Worm (Caenorhabditis elegans) whole organism, L4 larva: ENCODE data around the gene rab-19.
"Not testable (repeated sequence)": the region's sequence is repeated elsewhere in the genome, so short reads cannot be mapped to it uniquely, and the experiment has no call there.

ENCODE experiments used
- D1046.2 ChIP-seq: fragments of 200-800 bp; sonication (Bioruptor generic); IDR thresholded peaks from 2 replicates; pipeline ENCODE4 v1.3.6; 2022; ENCODE audit warnings: missing genetic modification characterization, missing compliant biosample characterization
- F26F4.8 ChIP-seq: fragments of 200-800 bp; sonication (Bioruptor generic); conservative IDR thresholded peaks from 2 replicates; pipeline ENCODE4 v1.3.6; 2022; ENCODE audit warnings: missing genetic modification characterization, missing compliant biosample characterization
- F44E2.7 ChIP-seq: fragments of 200-800 bp; sonication (Bioruptor generic); IDR thresholded peaks from 2 replicates; pipeline ENCODE4 v2.1.2; 2022; ENCODE audit warnings: missing genetic modification characterization, missing compliant biosample characterization
- R02D3.7 ChIP-seq: fragments of 150-350 bp; sonication (generic microtip); optimal IDR thresholded peaks from 3 replicates; lab custom pipeline; 2014; ENCODE audit warnings: missing biosample characterization, missing genetic modification characterization
- T26A8.4 ChIP-seq: fragments of 200-800 bp; sonication (Bioruptor generic); IDR thresholded peaks from 2 replicates; pipeline ENCODE4 v1.3.6; 2022; ENCODE audit warnings: missing genetic modification characterization, missing compliant biosample characterization
- Y48G9A.11 ChIP-seq: fragments of 200-800 bp; sonication (Bioruptor generic); IDR thresholded peaks from 2 replicates; pipeline ENCODE4 v1.3.6; 2022; ENCODE audit warnings: missing genetic modification reagents, missing genetic modification characterization, missing compliant biosample characterization
- aha-1 ChIP-seq: fragments of 150-350 bp; peaks from one replicate; lab custom pipeline; 2014; ENCODE audit warnings: missing biosample characterization, missing genetic modification characterization
- arid-1 ChIP-seq: fragments of 200-800 bp; sonication (Bioruptor generic); conservative IDR thresholded peaks from 2 replicates; pipeline ENCODE4 v1.3.6; 2022; ENCODE audit warnings: missing genetic modification reagents, missing genetic modification characterization, missing compliant biosample characterization
- ces-1 ChIP-seq: fragments of 150-350 bp; sonication (generic microtip); optimal IDR thresholded peaks from 4 replicates; lab custom pipeline; 2014; ENCODE audit warnings: missing biosample characterization, missing genetic modification reagents, missing genetic modification characterization
- dmd-6 ChIP-seq: fragments of 200-800 bp; sonication (Bioruptor generic); IDR thresholded peaks from 2 replicates; pipeline ENCODE4 v1.3.6; 2022; ENCODE audit warnings: missing genetic modification reagents, missing genetic modification characterization, missing compliant biosample characterization
- egl-43 ChIP-seq: fragments of 200-800 bp; sonication (Bioruptor generic); IDR thresholded peaks from 2 replicates; pipeline ENCODE4 v1.3.6; 2022; ENCODE audit warnings: missing genetic modification reagents, missing genetic modification characterization, missing compliant biosample characterization
- hif-1 ChIP-seq, 2 experiments: sonication (generic microtip); optimal IDR thresholded peaks; 2 replicates each; lab custom pipeline; 2016 to 2017; ENCODE audit warnings: missing compliant biosample characterization in 2 of 2, missing genetic modification characterization in 2 of 2, missing genetic modification reagents in 2 of 2, missing genotype in 2 of 2, mild to moderate bottlenecking in 1 of 2
- hmg-1.1 ChIP-seq: fragments of 200-800 bp; sonication (Bioruptor generic); IDR thresholded peaks from 2 replicates; pipeline ENCODE4 v1.3.6; 2022; ENCODE audit warnings: missing genetic modification reagents, missing genetic modification characterization, missing compliant biosample characterization
- lim-7 ChIP-seq: fragments of 200-800 bp; sonication (Bioruptor generic); IDR thresholded peaks from 2 replicates; pipeline ENCODE4 v1.3.6; 2022; ENCODE audit warnings: missing genetic modification characterization, missing compliant biosample characterization
- lin-1 ChIP-seq: fragments of 200-800 bp; sonication (Bioruptor generic); IDR thresholded peaks from 2 replicates; pipeline ENCODE4 v1.3.6; 2022; ENCODE audit warnings: missing genetic modification reagents, missing genetic modification characterization, missing compliant biosample characterization
- lin-15B ChIP-seq: fragments of 150-350 bp; sonication (generic microtip); optimal IDR thresholded peaks from 3 replicates; lab custom pipeline; 2014; ENCODE audit warnings: missing biosample characterization, missing genetic modification characterization
- lin-38 ChIP-seq: fragments of 200-800 bp; sonication (Bioruptor generic); IDR thresholded peaks from 2 replicates; pipeline ENCODE4 v1.3.6; 2022; ENCODE audit warnings: missing genetic modification reagents, missing genetic modification characterization, missing compliant biosample characterization
- lsy-2 ChIP-seq, 2 experiments: fragments of 150-350 bp in 1 of 2; sonication (generic microtip) in 1 of 2; optimal IDR thresholded peaks; 2 replicates each; lab custom pipeline; 2014 to 2017; ENCODE audit warnings: missing biosample characterization in 2 of 2, missing genetic modification characterization in 2 of 2
- madf-9 ChIP-seq: fragments of 200-800 bp; sonication (Bioruptor generic); conservative IDR thresholded peaks from 2 replicates; pipeline ENCODE4 v1.3.6; 2022; ENCODE audit warnings: missing genetic modification reagents, missing genetic modification characterization, missing compliant biosample characterization
- mep-1 ChIP-seq: fragments of 150-350 bp; sonication (generic microtip); optimal IDR thresholded peaks from 3 replicates; lab custom pipeline; 2014; ENCODE audit warnings: missing biosample characterization, missing genetic modification characterization
- nhr-111 ChIP-seq: fragments of 200-800 bp; sonication (Bioruptor generic); optimal IDR thresholded peaks from 2 replicates; lab custom pipeline; 2018; ENCODE audit warnings: mild to moderate bottlenecking, missing genetic modification characterization, missing compliant biosample characterization
- nhr-41 ChIP-seq: fragments of 200-800 bp; sonication (Bioruptor generic); IDR thresholded peaks from 2 replicates; pipeline ENCODE4 v1.3.6; 2022; ENCODE audit warnings: missing genetic modification reagents, missing genetic modification characterization, missing compliant biosample characterization
- nhr-42 ChIP-seq: fragments of 200-800 bp; sonication (Bioruptor generic); IDR thresholded peaks from 2 replicates; pipeline ENCODE4 v1.3.6; 2022; ENCODE audit warnings: missing genetic modification characterization, missing compliant biosample characterization
- nhr-6 ChIP-seq: fragments of 150-350 bp; optimal IDR thresholded peaks from 2 replicates; lab custom pipeline; 2014; ENCODE audit warnings: missing biosample characterization, missing genetic modification characterization
- pha-4 ChIP-seq, 2 experiments: fragments of 150-350 bp in 1 of 2; fragments of 200-800 bp in 1 of 2; sonication (Bioruptor generic) in 1 of 2; IDR thresholded peaks in 1 of 2; optimal IDR thresholded peaks in 1 of 2; 2 replicates each; pipeline versions ENCODE4 v1.3.6 to Lab custom; 2014 to 2022; ENCODE audit warnings: missing genetic modification characterization in 2 of 2, missing genetic modification reagents in 2 of 2, missing biosample characterization in 1 of 2, missing compliant biosample characterization in 1 of 2
- rbr-2 ChIP-seq: sonication (generic microtip); optimal IDR thresholded peaks from 2 replicates; lab custom pipeline; 2016; ENCODE audit warnings: missing genotype, missing genetic modification characterization, missing compliant biosample characterization
- saeg-2 ChIP-seq: fragments of 200-800 bp; sonication (Bioruptor generic); IDR thresholded peaks from 2 replicates; pipeline ENCODE4 v1.3.6; 2022; ENCODE audit warnings: missing genetic modification reagents, missing genetic modification characterization, missing compliant biosample characterization
- set-16 ChIP-seq: fragments of 200-800 bp; sonication (Bioruptor generic); IDR thresholded peaks from 2 replicates; pipeline ENCODE4 v1.3.6; 2022; ENCODE audit warnings: missing genetic modification reagents, missing genetic modification characterization, missing compliant biosample characterization
- snpc-1.2 ChIP-seq: fragments of 200-800 bp; sonication (Bioruptor generic); IDR thresholded peaks from 2 replicates; pipeline ENCODE4 v1.3.6; 2022; ENCODE audit warnings: missing genetic modification reagents, missing genetic modification characterization, missing compliant biosample characterization
- spr-3 ChIP-seq: fragments of 200-800 bp; sonication (Bioruptor generic); optimal IDR thresholded peaks from 2 replicates; lab custom pipeline; 2018; ENCODE audit warnings: mild to moderate bottlenecking, missing genetic modification characterization, missing compliant biosample characterization
- unc-39 ChIP-seq: sonication (generic microtip); optimal IDR thresholded peaks from 2 replicates; lab custom pipeline; 2017; ENCODE audit warnings: missing biosample characterization, missing genetic modification characterization
- vab-7 ChIP-seq: fragments of 200-800 bp; sonication (Bioruptor generic); IDR thresholded peaks from 2 replicates; pipeline ENCODE4 v1.3.6; 2022; ENCODE audit warnings: missing genetic modification reagents, missing genetic modification characterization, missing compliant biosample characterization

Gene rab-19

ce11 chrIV:13383763-13384436, at the start of gene rab-19:
TSS of gene rab-19 (minus strand) at chrIV:13384386.
- TF ChIP-seq hmg-1.1 (GFP tag; lab: Robert Waterston, UW) (0 out of 2 replicates have a peak, but pooled peaks have one; percentile 40), mep-1 (tag; lab: Kevin White, UChicago) (peak; percentile 10), lin-15B (tag; lab: Kevin White, UChicago) (no peak), aha-1 (tag; lab: Kevin White, UChicago) (peak; percentile 60), hif-1 (tag; optimal IDR thresholded peaks at IDR 0.05; lab: Kevin White, UChicago) (peak in 1 of 2 experiments; percentile 19), ces-1 (no peak), lin-38 (GFP tag; lab: Robert Waterston, UW) (peak; percentile 32; the same call in 1 of the 2 replicates)

ce11 chrIV:13433904-13434303, 49.7 kb upstream of the rab-19 start, which contains the start of gene K09B11.5:
TSS of gene K09B11.5 (minus strand) at chrIV:13434004.
- TF ChIP-seq nhr-41 (GFP tag; lab: Robert Waterston, UW); F26F4.8 (GFP tag; lab: Robert Waterston, UW); unc-39: not testable (repeated sequence)

ce11 chrIV:13430137-13430536, 46.0 kb upstream of the rab-19 start:
- peak; percentile 43; the same call in 1 of the 2 replicates for TF ChIP-seq madf-9 (GFP tag; lab: Robert Waterston, UW)
- peak; percentile 47; the same call in 1 of the 2 replicates for TF ChIP-seq vab-7 (GFP tag; lab: Robert Waterston, UW)
- TF ChIP-seq lim-7 (GFP tag; lab: Robert Waterston, UW): peak; percentile 64
- TF ChIP-seq set-16 (GFP tag; lab: Robert Waterston, UW): peak; percentile 93
- peak; percentile 68; the same call in 1 of the 2 replicates for TF ChIP-seq nhr-42
- peak; percentile 56; the same call in 1 of the 2 replicates for TF ChIP-seq pha-4 (GFP tag; IDR thresholded peaks at IDR 0.05; lab: Robert Waterston, UW)
- not testable (repeated sequence) for TF ChIP-seq pha-4 (tag; optimal IDR thresholded peaks at IDR 0.05; lab: Kevin White, UChicago)
- TF ChIP-seq dmd-6 (GFP tag; lab: Robert Waterston, UW): peak; percentile 49
- TF ChIP-seq lin-1 (GFP tag; lab: Robert Waterston, UW): peak; percentile 25; the same call in 1 of the 2 replicates
- 0 out of 2 replicates have a peak, but pooled peaks have one; percentile 51 for TF ChIP-seq saeg-2 (GFP tag; lab: Robert Waterston, UW)
- TF ChIP-seq D1046.2 (GFP tag; lab: Robert Waterston, UW): peak; percentile 79; the same call in 1 of the 2 replicates
- TF ChIP-seq snpc-1.2: peak; percentile 91
- TF ChIP-seq hmg-1.1 (GFP tag; lab: Robert Waterston, UW): peak; percentile 68
- TF ChIP-seq arid-1 (GFP tag; lab: Robert Waterston, UW): peak; percentile 51; the same call in 1 of the 2 replicates
- peak; percentile 87 for TF ChIP-seq egl-43 (GFP tag; lab: Robert Waterston, UW)
- 0 out of 2 replicates have a peak, but pooled peaks have one; percentile 9 for TF ChIP-seq Y48G9A.11 (GFP tag; lab: Robert Waterston, UW)
- TF ChIP-seq T26A8.4 (GFP tag; lab: Robert Waterston, UW): peak; percentile 54; the same call in 1 of the 2 replicates
- peak; percentile 5 for TF ChIP-seq rbr-2
- peak; percentile 71 for TF ChIP-seq lin-38 (GFP tag; lab: Robert Waterston, UW)

- TF ChIP-seq R02D3.7 (tag; lab: Kevin White, UChicago) (no peak), spr-3 (no peak), lsy-2 (tag; optimal IDR thresholded peaks at IDR 0.05; lab: Kevin White, UChicago) (no peak), pha-4 (GFP tag; IDR thresholded peaks at IDR 0.05; lab: Robert Waterston, UW) (no peak), pha-4 (tag; optimal IDR thresholded peaks at IDR 0.05; lab: Kevin White, UChicago) (no peak), nhr-111 (no peak), F44E2.7 (GFP tag; lab: Robert Waterston, UW) (no peak), nhr-6 (tag; lab: Kevin White, UChicago) (no peak)
Measured at ce11 chrIV:13429240-13429639, 45.1 kb upstream of the rab-19 start, which contains the start of gene K09B11.4. TSS of gene K09B11.4 (plus strand) at chrIV:13429540.
